Fruit fly (Drosophila melanogaster): Measurements from ENCODE around the gene CG9300.

CG9300 gene

DNA sequence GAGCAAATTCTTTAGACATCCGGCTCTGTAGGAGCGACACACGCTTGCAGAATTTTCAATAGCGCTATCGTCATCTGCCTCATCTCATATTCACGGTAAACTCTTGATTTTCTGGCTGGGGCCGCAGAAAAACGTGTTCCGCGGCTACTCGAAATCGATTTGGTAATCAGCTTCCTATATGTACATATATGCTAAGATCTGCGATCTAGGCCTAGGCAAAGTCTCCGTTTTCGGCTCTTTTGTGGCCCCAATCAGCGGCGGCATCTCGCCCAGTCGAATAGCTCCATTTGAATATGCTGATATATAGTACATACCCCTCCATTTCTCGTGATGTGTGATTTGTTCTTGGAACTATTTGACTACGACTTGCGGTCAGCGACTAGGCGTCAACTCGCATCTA lies 10.8 kb downstream of the CG9300 start:
- no peak for TF ChIP-seq insv (optimal IDR thresholded peaks at IDR 0.05)
- no peak for TF ChIP-seq ttk (optimal IDR thresholded peaks at IDR 0.05)
- TF ChIP-seq Myc (optimal IDR thresholded peaks at IDR 0.05): no peak
- TF ChIP-seq h (optimal IDR thresholded peaks at IDR 0.05): no peak
- TF ChIP-seq Sin3A (optimal IDR thresholded peaks at IDR 0.05): no peak

DNA sequence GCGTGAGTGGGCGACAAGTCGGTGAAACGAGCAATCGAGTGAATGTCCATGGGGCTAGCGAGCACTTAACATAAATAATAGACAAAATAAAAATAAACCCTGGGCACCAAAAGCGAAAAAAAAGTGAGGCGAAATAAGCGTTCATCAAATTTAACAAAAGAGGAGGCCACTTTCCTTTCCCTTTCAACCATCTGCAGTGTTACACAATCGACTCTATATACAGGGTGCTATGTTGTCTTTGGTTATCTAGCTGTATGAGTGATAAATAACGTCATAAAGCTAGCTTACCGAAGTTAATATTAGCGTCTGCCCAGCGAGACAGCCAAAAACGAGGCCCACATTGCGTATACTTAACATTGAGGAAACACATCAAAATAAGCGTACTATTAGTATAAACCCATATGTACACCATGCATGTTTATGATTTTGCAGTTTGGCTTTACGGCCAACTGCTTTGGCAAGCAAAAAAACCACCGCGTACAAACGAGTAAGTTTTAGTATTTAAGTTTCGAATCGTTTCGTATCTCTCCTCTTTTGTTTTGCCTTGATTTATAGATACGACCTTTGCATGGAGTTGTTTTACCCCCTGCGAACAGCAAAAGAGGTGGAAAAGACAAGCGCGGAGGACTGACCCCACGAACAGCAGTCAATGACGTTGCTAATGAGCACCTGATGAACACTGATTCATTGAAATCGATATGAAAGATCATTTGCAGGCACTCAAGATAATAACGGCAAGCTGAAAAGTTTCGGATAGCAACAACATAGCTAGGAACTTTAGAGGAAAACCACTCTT lies 12.9 kb downstream of the CG9300 start:
- TF ChIP-seq ttk (optimal IDR thresholded peaks at IDR 0.05): no peak
- no peak for TF ChIP-seq Myc (optimal IDR thresholded peaks at IDR 0.05)
- no peak for TF ChIP-seq insv (optimal IDR thresholded peaks at IDR 0.05)
- no peak for TF ChIP-seq Sin3A (optimal IDR thresholded peaks at IDR 0.05)
- TF ChIP-seq h (optimal IDR thresholded peaks at IDR 0.05): no peak
- TF ChIP-seq psq (optimal IDR thresholded peaks at IDR 0.05): no peak

DNA sequence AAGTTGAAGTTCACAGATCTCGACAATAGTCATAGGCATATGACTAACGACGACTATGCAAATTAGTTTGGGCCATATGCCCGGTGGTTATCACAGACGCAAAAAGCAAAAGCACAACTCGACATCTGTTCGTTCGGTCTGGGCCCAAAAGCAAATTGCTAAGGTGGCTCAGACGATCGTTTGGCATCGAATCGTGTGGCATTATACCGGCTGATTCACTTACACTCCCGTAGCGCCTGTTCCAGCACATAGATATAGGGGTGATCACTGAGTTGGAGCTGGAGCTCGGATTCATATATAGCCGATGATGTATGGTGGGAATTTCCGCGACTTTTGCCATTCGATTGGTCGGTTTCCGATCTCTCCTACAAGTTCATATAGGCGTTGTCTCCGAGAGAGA lies 13.9 kb downstream of the CG9300 start:
- TF ChIP-seq ttk (optimal IDR thresholded peaks at IDR 0.05) (no peak), Sin3A (optimal IDR thresholded peaks at IDR 0.05) (no peak), h (optimal IDR thresholded peaks at IDR 0.05) (no peak)

DNA sequence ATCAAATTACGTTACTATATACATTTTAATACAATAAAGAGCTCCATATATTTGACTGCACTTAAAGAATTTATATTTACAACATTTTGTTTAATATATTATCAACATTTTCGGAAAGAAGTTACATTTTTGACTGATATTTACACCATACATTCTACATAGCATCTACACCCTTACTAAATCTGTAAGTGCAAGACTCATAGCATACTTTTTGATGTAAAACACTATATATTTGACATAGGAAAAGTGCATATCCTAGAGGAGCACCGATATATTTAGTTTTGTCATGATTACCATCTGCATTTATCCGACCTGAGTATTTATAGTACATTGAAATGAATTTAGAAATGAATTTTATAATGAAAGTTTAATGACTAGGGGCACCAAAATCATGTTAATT lies 16.8 kb downstream of the CG9300 start:
- TF ChIP-seq Sin3A (optimal IDR thresholded peaks at IDR 0.05) (no peak), psq (optimal IDR thresholded peaks at IDR 0.05) (no peak), h (optimal IDR thresholded peaks at IDR 0.05) (no peak), insv (optimal IDR thresholded peaks at IDR 0.05) (no peak), Myc (optimal IDR thresholded peaks at IDR 0.05) (no peak)

DNA sequence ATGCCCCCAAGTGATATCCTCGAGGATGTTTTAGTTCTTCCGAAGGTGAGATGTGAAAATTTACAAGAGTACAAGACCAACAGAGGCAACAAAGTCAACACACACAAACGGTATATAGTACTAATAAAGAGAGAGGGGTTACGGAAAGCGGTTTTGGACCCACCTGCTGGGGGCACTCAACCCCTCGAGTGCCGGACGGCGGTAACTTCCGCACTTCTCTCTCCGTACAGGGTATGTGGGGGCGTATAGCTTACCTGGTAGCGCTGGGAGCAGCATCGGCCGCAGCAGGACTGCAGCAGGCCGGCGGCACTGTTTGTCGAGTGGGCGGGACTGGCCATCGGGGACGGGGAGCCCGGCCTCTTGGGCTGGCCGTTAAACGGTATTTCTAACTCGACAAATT lies 17.2 kb downstream of the CG9300 start:
- no peak for TF ChIP-seq psq (optimal IDR thresholded peaks at IDR 0.05)
- TF ChIP-seq Myc (optimal IDR thresholded peaks at IDR 0.05): no peak
- TF ChIP-seq insv (optimal IDR thresholded peaks at IDR 0.05): no peak
- no peak for TF ChIP-seq ttk (optimal IDR thresholded peaks at IDR 0.05)
- TF ChIP-seq Sin3A (optimal IDR thresholded peaks at IDR 0.05): no peak
- TF ChIP-seq h (optimal IDR thresholded peaks at IDR 0.05): no peak

DNA sequence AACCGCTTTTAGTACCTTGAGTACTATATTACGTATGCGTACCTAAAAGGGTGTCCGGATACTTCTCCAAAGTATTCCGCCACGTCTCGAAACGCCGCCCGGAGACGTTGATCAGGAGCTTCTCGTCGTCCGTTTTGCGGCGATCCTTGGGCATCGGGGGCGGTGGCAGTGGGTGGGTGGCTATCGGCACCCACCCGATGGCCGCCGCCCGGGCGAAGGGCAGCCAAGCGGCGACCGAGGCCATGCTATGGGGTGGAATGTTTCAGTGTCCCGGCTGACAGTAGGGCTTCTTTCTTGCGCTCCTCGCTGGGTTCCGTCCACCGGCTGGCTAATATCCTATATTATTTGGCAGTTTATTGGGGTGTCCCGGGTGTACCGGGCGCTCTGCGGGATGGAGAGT lies 22.2 kb downstream of the CG9300 start:
- TF ChIP-seq ttk (optimal IDR thresholded peaks at IDR 0.05): no peak

DNA sequence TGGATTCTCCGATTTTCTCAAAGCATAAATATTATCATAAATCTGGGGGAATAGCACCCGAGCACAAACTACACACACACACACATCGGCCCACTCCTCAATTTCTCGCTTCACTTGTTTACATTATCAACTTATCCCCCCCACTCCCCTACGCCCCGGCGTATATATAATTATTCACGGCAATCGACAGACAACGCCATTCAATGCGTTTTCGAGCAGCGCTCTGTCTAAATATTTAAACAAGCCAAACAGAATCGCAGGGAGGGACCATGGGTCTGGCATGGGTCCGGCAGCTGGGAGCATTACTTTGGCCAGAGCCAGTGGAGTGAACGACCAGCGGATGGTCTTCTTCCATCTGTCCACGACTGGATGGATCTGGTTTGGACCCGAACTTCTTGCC lies 23.4 kb downstream of the CG9300 start:
- TF ChIP-seq Sin3A (optimal IDR thresholded peaks at IDR 0.05) (no peak), ttk (optimal IDR thresholded peaks at IDR 0.05) (no peak), Myc (optimal IDR thresholded peaks at IDR 0.05) (no peak), insv (optimal IDR thresholded peaks at IDR 0.05) (no peak), h (optimal IDR thresholded peaks at IDR 0.05) (no peak), psq (optimal IDR thresholded peaks at IDR 0.05) (no peak)

DNA sequence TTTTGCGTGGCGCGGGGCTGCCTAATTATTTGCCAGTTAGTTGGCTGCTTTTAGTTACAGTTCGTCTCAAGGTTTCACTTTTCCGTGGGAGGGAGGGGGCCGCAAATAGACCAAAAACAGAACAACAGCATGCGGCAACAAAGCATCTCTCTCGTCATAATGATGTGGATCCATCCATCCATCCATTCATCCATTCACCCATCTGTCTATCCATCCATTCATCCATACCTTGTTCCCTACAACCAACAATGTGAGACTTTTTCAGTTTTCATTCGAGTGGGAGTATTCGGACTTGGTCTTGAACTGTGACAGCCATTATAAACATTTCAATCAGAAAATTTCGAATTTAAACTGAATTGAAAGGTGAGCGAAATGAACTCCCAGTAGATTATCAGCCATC lies 27.1 kb downstream of the CG9300 start:
- no peak for TF ChIP-seq h (optimal IDR thresholded peaks at IDR 0.05)
- no peak for TF ChIP-seq insv (optimal IDR thresholded peaks at IDR 0.05)
- TF ChIP-seq psq (optimal IDR thresholded peaks at IDR 0.05): no peak
- no peak for TF ChIP-seq ttk (optimal IDR thresholded peaks at IDR 0.05)
- TF ChIP-seq Myc (optimal IDR thresholded peaks at IDR 0.05): no peak
- TF ChIP-seq Sin3A (optimal IDR thresholded peaks at IDR 0.05): no peak

DNA sequence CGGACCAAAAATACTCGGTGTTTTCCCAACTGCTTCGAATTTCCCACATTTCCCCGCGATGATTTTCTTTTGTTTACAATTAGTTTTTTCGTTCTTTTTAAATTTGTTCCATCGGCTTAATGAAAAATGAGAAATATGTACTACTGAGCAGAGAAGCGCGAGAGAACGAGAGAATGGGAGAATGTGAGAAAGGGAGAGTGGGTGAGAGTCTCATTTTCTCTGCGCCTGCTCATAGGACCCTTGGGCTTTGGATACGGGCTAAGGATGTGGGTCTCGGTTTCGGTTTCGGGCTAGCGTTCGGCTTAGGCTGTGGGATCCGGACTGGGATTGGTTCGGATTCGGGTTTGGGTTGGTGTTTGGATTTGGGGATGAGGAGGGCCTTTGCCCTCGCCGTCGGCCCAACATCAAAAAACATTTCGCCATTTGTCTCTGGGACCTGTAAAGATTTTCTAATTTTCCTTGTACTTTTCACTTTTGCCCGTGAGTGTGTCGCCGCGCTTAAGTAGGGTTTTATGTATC lies 28.5 kb downstream of the CG9300 start:
- no peak for TF ChIP-seq insv (optimal IDR thresholded peaks at IDR 0.05)
- TF ChIP-seq Sin3A (optimal IDR thresholded peaks at IDR 0.05): no peak
- TF ChIP-seq Myc (optimal IDR thresholded peaks at IDR 0.05): no peak
- TF ChIP-seq ttk (optimal IDR thresholded peaks at IDR 0.05): no peak
- no peak for TF ChIP-seq h (optimal IDR thresholded peaks at IDR 0.05)
- TF ChIP-seq psq (optimal IDR thresholded peaks at IDR 0.05): no peak

DNA sequence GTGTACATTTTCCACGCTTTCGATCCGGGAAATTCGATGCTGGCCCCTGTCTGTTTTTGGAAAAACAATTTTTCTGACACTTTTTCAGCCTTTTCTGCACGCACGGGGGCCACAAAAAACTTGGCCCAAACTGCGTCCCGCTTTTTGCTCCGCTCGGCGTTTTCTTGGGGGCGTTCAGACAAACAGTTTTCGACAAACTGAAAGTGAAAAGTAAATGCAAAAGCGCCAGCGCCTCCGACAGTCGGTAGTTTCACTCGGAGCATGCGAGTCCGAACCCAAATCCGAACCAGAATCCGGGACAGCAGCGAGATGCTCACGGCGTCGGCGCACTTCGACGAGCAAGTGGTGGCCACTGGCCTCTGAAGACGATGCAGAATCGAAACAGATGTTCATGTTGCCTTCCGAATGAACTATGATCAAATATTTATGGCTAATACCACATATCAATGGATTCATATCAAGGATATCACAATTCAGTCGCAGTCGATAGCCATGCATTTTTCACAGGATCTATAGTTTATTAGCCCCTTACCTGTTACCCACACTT lies 32.2 kb downstream of the CG9300 start, which contains the start of gene Shal:
Gene Shal, minus strand, starts transcription at position 200 of the 547 bp plus-strand sequence.
- TF ChIP-seq ttk (optimal IDR thresholded peaks at IDR 0.05) (no peak), h (optimal IDR thresholded peaks at IDR 0.05) (no peak), Sin3A (optimal IDR thresholded peaks at IDR 0.05) (no peak), insv (optimal IDR thresholded peaks at IDR 0.05) (no peak), psq (optimal IDR thresholded peaks at IDR 0.05) (no peak), Myc (optimal IDR thresholded peaks at IDR 0.05) (no peak)

DNA sequence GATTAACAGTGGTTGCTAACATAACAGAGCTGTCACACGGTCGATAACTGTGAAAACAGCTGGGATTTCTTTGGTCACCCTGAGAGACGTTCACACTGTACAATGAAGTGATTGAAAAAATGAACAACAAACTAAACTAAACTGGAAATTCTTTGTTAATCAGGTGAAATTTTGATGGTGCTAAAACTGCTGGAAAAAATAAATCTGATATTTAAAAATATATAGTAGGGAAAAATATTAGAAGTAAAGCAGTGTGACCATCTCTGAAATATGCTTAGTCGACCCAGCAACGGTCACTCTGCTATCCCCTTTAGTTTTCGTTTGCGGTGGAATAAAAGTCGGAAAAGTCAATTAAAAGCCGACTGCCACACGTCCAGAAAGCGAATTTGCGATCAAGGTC lies 33.8 kb downstream of the CG9300 start, which contains the start of the genes CG9231 and CG9330:
Gene CG9231, minus strand, starts transcription at position 25 of the 400 bp plus-strand sequence.
Gene CG9330, plus strand, starts transcription at position 275 of the 400 bp plus-strand sequence.
- TF ChIP-seq Sin3A (optimal IDR thresholded peaks at IDR 0.05): no peak
- TF ChIP-seq ttk (optimal IDR thresholded peaks at IDR 0.05): no peak
- TF ChIP-seq psq (optimal IDR thresholded peaks at IDR 0.05): no peak
- TF ChIP-seq h (optimal IDR thresholded peaks at IDR 0.05): no peak
- TF ChIP-seq Myc (optimal IDR thresholded peaks at IDR 0.05): no peak
- TF ChIP-seq insv (optimal IDR thresholded peaks at IDR 0.05): no peak

DNA sequence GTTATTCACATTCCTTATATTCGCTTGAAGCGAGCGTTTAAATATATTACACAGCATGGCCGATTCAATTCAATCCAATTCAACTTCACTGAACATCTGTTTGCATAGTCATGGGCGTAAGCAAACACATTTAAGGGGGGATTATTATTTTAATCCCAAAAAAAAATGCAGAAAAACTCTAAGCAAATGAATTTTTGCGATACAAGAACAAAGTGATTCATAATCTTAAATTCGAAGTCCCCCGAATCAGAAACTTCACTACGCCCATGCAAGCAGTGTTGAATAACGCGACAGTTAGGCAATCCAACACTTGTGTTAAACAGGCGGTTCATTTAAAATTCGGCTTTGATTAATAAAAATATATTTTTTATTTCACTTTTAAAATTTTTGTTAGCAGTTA lies 38.2 kb downstream of the CG9300 start, which contains the start of gene CG14100:
Gene CG14100, minus strand, starts transcription at position 103 of the 400 bp plus-strand sequence.
- TF ChIP-seq Sin3A (optimal IDR thresholded peaks at IDR 0.05) (no peak), psq (optimal IDR thresholded peaks at IDR 0.05) (no peak), insv (optimal IDR thresholded peaks at IDR 0.05) (no peak), h (optimal IDR thresholded peaks at IDR 0.05) (no peak), Myc (optimal IDR thresholded peaks at IDR 0.05) (no peak), ttk (optimal IDR thresholded peaks at IDR 0.05) (no peak)
